Fruit fly (Drosophila melanogaster): Measurements from ENCODE around the gene CG14100.

- no peak for TF ChIP-seq CG3032 (tag; optimal IDR thresholded peaks at IDR 0.05)
- TF ChIP-seq CG8632 (GFP tag; optimal IDR thresholded peaks at IDR 0.05) = no peak
- TF ChIP-seq Eip93F (GFP tag; optimal IDR thresholded peaks at IDR 0.05) = no peak
- no peak for TF ChIP-seq Blimp-1 (GFP tag; optimal IDR thresholded peaks at IDR 0.05)
- TF ChIP-seq Hr39 (GFP tag; optimal IDR thresholded peaks at IDR 0.05) = no peak
- TF ChIP-seq lz (GFP tag; optimal IDR thresholded peaks at IDR 0.05) = no peak
Measured at dm6 chr3L:19557996-19558375, 32.3 kb downstream of the CG14100 start.

All from whole organism, prepupa.